Fruit fly (Drosophila melanogaster): ENCODE results near the gene CAH2.

Gene CAH2

DNA sequence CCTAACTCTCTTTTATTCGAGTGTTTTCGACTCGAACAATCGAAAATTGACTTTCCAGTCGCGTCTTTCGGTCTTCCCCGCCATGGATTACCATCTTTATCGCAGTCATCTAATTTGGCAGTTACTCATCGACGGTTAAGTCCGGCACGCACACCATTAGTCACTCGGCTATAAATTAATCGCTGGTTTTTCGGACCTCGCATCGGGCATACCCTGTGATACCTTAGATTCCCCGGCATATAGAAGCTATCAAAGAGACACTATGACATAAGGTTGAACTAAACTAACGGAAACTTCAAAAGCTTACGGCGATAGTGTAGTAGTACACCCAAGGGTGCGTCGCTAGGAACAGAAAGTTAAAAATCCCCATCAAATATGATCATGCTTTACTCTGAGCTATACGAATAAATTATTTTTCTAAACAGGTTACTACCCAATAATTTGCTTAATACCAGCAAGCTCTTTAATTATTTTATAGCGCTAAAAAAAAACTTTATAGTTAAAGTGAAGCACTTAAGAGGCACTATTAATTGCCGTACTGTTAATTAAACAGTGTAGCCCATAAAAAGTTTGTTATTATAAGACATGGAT is 1.5 kb downstream of the CAH2 start (continued):
- TF ChIP-seq CG14014 (GFP tag; IDR thresholded peaks at IDR 0.05) (peak; percentile 25; the same call in 1 of the 2 replicates), dysf (GFP tag; IDR thresholded peaks at IDR 0.05) (0 out of 3 replicates have a peak, but pooled peaks have one; percentile 4), br (optimal IDR thresholded peaks at IDR 0.05) (no peak), ERR (GFP tag; optimal IDR thresholded peaks at IDR 0.05) (no peak), CG4282 (GFP tag; optimal IDR thresholded peaks at IDR 0.05) (no peak), chm (GFP tag; IDR thresholded peaks at IDR 0.05) (no peak), Jarid2 (GFP tag; optimal IDR thresholded peaks at IDR 0.05) (no peak), CG12071 (GFP tag; optimal IDR thresholded peaks at IDR 0.05) (no peak), onecut (GFP tag; IDR thresholded peaks at IDR 0.05) (no peak), oc (tag; optimal IDR thresholded peaks at IDR 0.05) (no peak), Med (GFP tag) (peak; percentile 67), salm (tag; optimal IDR thresholded peaks at IDR 0.05) (no peak), wor (GFP tag; IDR thresholded peaks at IDR 0.05) (no peak), CG10366 (GFP tag; IDR thresholded peaks at IDR 0.05) (no peak), CG30020 (tag; optimal IDR thresholded peaks at IDR 0.05) (no peak), Sry-δ (GFP tag; optimal IDR thresholded peaks at IDR 0.05) (no peak), jing (GFP tag; optimal IDR thresholded peaks at IDR 0.05) (no peak), CG2678 (tag; optimal IDR thresholded peaks at IDR 0.05) (peak; percentile 10), schlank (tag; optimal IDR thresholded peaks at IDR 0.05) (no peak), Fer3 (tag; optimal IDR thresholded peaks at IDR 0.05) (no peak), da (GFP tag; optimal IDR thresholded peaks at IDR 0.05) (no peak), Bteb2 (GFP tag; optimal IDR thresholded peaks at IDR 0.05) (no peak), H15 (GFP tag; IDR thresholded peaks at IDR 0.05) (0 out of 3 replicates have a peak, but pooled peaks have one; percentile 37), Bgb (GFP tag; IDR thresholded peaks at IDR 0.05; ENCODE audit: partially characterized antibody) (no peak), CG17829 (tag; optimal IDR thresholded peaks at IDR 0.05) (no peak), Eip74EF (GFP tag; optimal IDR thresholded peaks at IDR 0.05) (no peak), CG10431 (GFP tag; optimal IDR thresholded peaks at IDR 0.05) (no peak), CG12769 (tag; optimal IDR thresholded peaks at IDR 0.05) (peak; percentile 52), CG31224 (GFP tag; IDR thresholded peaks at IDR 0.05) (no peak), CG7745 (tag; optimal IDR thresholded peaks at IDR 0.05) (no peak), CG6272 (GFP tag; IDR thresholded peaks at IDR 0.05) (no peak), CG8944 (GFP tag; optimal IDR thresholded peaks at IDR 0.05) (no peak), NC2α (GFP tag; optimal IDR thresholded peaks at IDR 0.05) (no peak), cwo (GFP tag; optimal IDR thresholded peaks at IDR 0.05) (peak; percentile 16), ci (GFP tag; IDR thresholded peaks at IDR 0.05) (peak; percentile 43; the same call in 1 of the 3 replicates), Gug (GFP tag; IDR thresholded peaks at IDR 0.05) (peak; percentile 31; the same call in 1 of the 4 replicates), nau (GFP tag; optimal IDR thresholded peaks at IDR 0.05) (no peak), CG2116 (GFP tag; optimal IDR thresholded peaks at IDR 0.05) (no peak), nom (GFP tag; optimal IDR thresholded peaks at IDR 0.05) (no peak), CG2120 (GFP tag; optimal IDR thresholded peaks at IDR 0.05) (peak; percentile 44), Ssrp (tag; optimal IDR thresholded peaks at IDR 0.05) (no peak), CG15073 (GFP tag; optimal IDR thresholded peaks at IDR 0.05) (no peak), CG18619 (GFP tag; optimal IDR thresholded peaks at IDR 0.05) (no peak), pita (GFP tag; optimal IDR thresholded peaks at IDR 0.05) (no peak), CG8478 (optimal IDR thresholded peaks at IDR 0.05) (no peak), CG18262 (tag; optimal IDR thresholded peaks at IDR 0.05) (no peak), TFAM (GFP tag; optimal IDR thresholded peaks at IDR 0.05) (no peak), D (optimal IDR thresholded peaks at IDR 0.05) (no peak), D (GFP tag; optimal IDR thresholded peaks at IDR 0.05) (no peak), CG13123 (GFP tag; optimal IDR thresholded peaks at IDR 0.05) (no peak), nmo (GFP tag; optimal IDR thresholded peaks at IDR 0.05) (peak; percentile 4)
